Worm (Caenorhabditis elegans) whole organism, L1 larva: ENCODE measurements around the gene aqp-3.

ENCODE experiments used
- C34B4.2 ChIP-seq: sonication (generic microtip); optimal IDR thresholded peaks from 2 replicates; lab custom pipeline; 2017; ENCODE audit warnings: mild to moderate bottlenecking, missing genetic modification characterization, missing compliant biosample characterization
- F16B12.6 ChIP-seq: fragments of 150-350 bp; optimal IDR thresholded peaks from 2 replicates; lab custom pipeline; 2014; ENCODE audit warnings: missing biosample characterization, missing genetic modification characterization
- Y116A8C.19 ChIP-seq: sonication (generic microtip); optimal IDR thresholded peaks from 2 replicates; lab custom pipeline; 2016; ENCODE audit warnings: missing compliant biosample characterization, missing genetic modification characterization, borderline replicate concordance
- aha-1 ChIP-seq: fragments of 150-350 bp; optimal IDR thresholded peaks from 2 replicates; lab custom pipeline; 2014; ENCODE audit warnings: missing biosample characterization, missing genetic modification characterization
- alr-1 ChIP-seq: fragments of 200-800 bp; sonication (Bioruptor generic); optimal IDR thresholded peaks from 2 replicates; lab custom pipeline; 2018; ENCODE audit warnings: borderline replicate concordance, mild to moderate bottlenecking, missing genetic modification characterization, missing compliant biosample characterization
- ama-1 ChIP-seq: fragments of 150-350 bp; optimal IDR thresholded peaks from 2 replicates; lab custom pipeline; 2014
- blmp-1 ChIP-seq: fragments of 150-350 bp; optimal IDR thresholded peaks from 2 replicates; lab custom pipeline; 2014; ENCODE audit warnings: missing biosample characterization, missing genetic modification characterization
- ceh-63 ChIP-seq: fragments of 200-800 bp; sonication (Bioruptor generic); optimal IDR thresholded peaks from 2 replicates; lab custom pipeline; 2018; ENCODE audit warnings: mild to moderate bottlenecking, missing genetic modification characterization, missing compliant biosample characterization
- ceh-8 ChIP-seq: fragments of 200-800 bp; sonication (Bioruptor generic); optimal IDR thresholded peaks from 2 replicates; lab custom pipeline; 2018; ENCODE audit warnings: mild to moderate bottlenecking, missing genetic modification characterization, moderate library complexity, missing compliant biosample characterization
- ceh-88 ChIP-seq: fragments of 200-800 bp; sonication (Bioruptor generic); IDR thresholded peaks from 2 replicates; pipeline ENCODE4 v1.3.6; 2022; ENCODE audit warnings: missing genetic modification characterization, missing compliant biosample characterization
- ceh-90 ChIP-seq: sonication (generic microtip); optimal IDR thresholded peaks from 2 replicates; lab custom pipeline; 2016; ENCODE audit warnings: missing genetic modification characterization, missing compliant biosample characterization
- dpl-1 ChIP-seq, 3 experiments: fragments of 150-350 bp in 2 of 3; sonication (generic microtip) in 1 of 3; optimal IDR thresholded peaks; 2 replicates each; lab custom pipeline; 2014 to 2017; ENCODE audit warnings: missing biosample characterization in 3 of 3, missing genetic modification characterization in 3 of 3, missing genetic modification reagents in 3 of 3
- efl-1 ChIP-seq, 4 experiments: fragments of 150-350 bp; optimal IDR thresholded peaks in 3 of 4; peaks in 1 of 4; 1 replicate in 1 of 4; 2 replicates in 3 of 4; lab custom pipeline; 2014; ENCODE audit warnings: missing biosample characterization in 2 of 4, missing genetic modification characterization in 2 of 4, missing genetic modification reagents in 2 of 4
- egl-13 ChIP-seq: sonication (generic microtip); optimal IDR thresholded peaks from 2 replicates; lab custom pipeline; 2016; ENCODE audit warnings: missing genotype, missing genetic modification reagents, missing genetic modification characterization, missing compliant biosample characterization
- egl-27 ChIP-seq, 2 experiments: fragments of 150-350 bp in 1 of 2; sonication (generic microtip); optimal IDR thresholded peaks; 3 replicates each; lab custom pipeline; 2017 to 2018; ENCODE audit warnings: missing biosample characterization in 2 of 2, missing genetic modification characterization in 2 of 2, missing genetic modification reagents in 2 of 2
- elt-2 ChIP-seq: sonication (generic microtip); optimal IDR thresholded peaks from 2 replicates; lab custom pipeline; 2016; ENCODE audit warnings: missing genetic modification characterization, mild to moderate bottlenecking, inconsistent platforms, missing compliant biosample characterization, missing genetic modification reagents
- fkh-10 ChIP-seq: sonication (generic microtip); optimal IDR thresholded peaks from 2 replicates; lab custom pipeline; 2017; ENCODE audit warnings: missing biosample characterization, missing genetic modification reagents, missing genetic modification characterization
- fkh-4 ChIP-seq: sonication (generic microtip); optimal IDR thresholded peaks from 2 replicates; lab custom pipeline; 2016; ENCODE audit warnings: missing compliant biosample characterization, missing genetic modification characterization, borderline replicate concordance
- fkh-8 ChIP-seq: sonication (generic microtip); optimal IDR thresholded peaks from 2 replicates; lab custom pipeline; 2016; ENCODE audit warnings: mild to moderate bottlenecking, missing genetic modification characterization, missing compliant biosample characterization
- hpl-2 ChIP-seq: fragments of 150-350 bp; optimal IDR thresholded peaks from 2 replicates; lab custom pipeline; 2014; ENCODE audit warnings: missing biosample characterization, missing genetic modification reagents, missing genetic modification characterization
- isw-1 ChIP-seq: fragments of 200-800 bp; sonication (Bioruptor generic); IDR thresholded peaks from 2 replicates; pipeline ENCODE4 v1.3.6; 2022; ENCODE audit warnings: missing genetic modification characterization, missing compliant biosample characterization
- lin-14 ChIP-seq: fragments of 200-800 bp; sonication (Bioruptor generic); optimal IDR thresholded peaks from 2 replicates; lab custom pipeline; 2018; ENCODE audit warnings: mild to moderate bottlenecking, missing genetic modification characterization, moderate library complexity, missing compliant biosample characterization
- lin-35 ChIP-seq, 2 experiments: fragments of 150-350 bp; optimal IDR thresholded peaks; 2 replicates each; lab custom pipeline; 2014; ENCODE audit warnings: missing biosample characterization in 2 of 2, missing genetic modification characterization in 2 of 2, missing genetic modification reagents in 2 of 2
- lsy-2 ChIP-seq, 2 experiments: fragments of 150-350 bp; optimal IDR thresholded peaks; 2 replicates each; lab custom pipeline; 2014; ENCODE audit warnings: missing biosample characterization in 2 of 2, missing genetic modification characterization in 2 of 2
- mep-1 ChIP-seq: fragments of 150-350 bp; optimal IDR thresholded peaks from 2 replicates; lab custom pipeline; 2014; ENCODE audit warnings: missing biosample characterization, missing genetic modification characterization
- nhr-11 ChIP-seq: fragments of 150-350 bp; optimal IDR thresholded peaks from 2 replicates; lab custom pipeline; 2014; ENCODE audit warnings: missing biosample characterization, missing genetic modification characterization
- nhr-12 ChIP-seq: sonication (generic microtip); optimal IDR thresholded peaks from 2 replicates; lab custom pipeline; 2017; ENCODE audit warnings: missing biosample characterization, missing genetic modification characterization
- nhr-19 ChIP-seq: fragments of 200-800 bp; sonication (Bioruptor generic); conservative IDR thresholded peaks from 2 replicates; pipeline ENCODE4 v1.3.6; 2022; ENCODE audit warnings: missing genetic modification characterization, missing compliant biosample characterization
- nhr-20 ChIP-seq: sonication (generic microtip); optimal IDR thresholded peaks from 2 replicates; lab custom pipeline; 2016; ENCODE audit warnings: mild to moderate bottlenecking, missing genetic modification characterization, missing compliant biosample characterization
- nhr-28 ChIP-seq: fragments of 150-350 bp; optimal IDR thresholded peaks from 2 replicates; lab custom pipeline; 2014; ENCODE audit warnings: missing biosample characterization, missing genetic modification characterization
- nhr-77 ChIP-seq: fragments of 150-350 bp; optimal IDR thresholded peaks from 2 replicates; lab custom pipeline; 2014; ENCODE audit warnings: missing biosample characterization, missing genetic modification characterization
- nhr-84 ChIP-seq: sonication (generic microtip); optimal IDR thresholded peaks from 2 replicates; lab custom pipeline; 2017; ENCODE audit warnings: missing biosample characterization, missing genetic modification characterization
- nhr-85 ChIP-seq: sonication (generic microtip); peaks from one replicate; lab custom pipeline; 2016; ENCODE audit warnings: missing genetic modification characterization, inconsistent platforms, missing compliant biosample characterization
- nhr-90 ChIP-seq: sonication (generic microtip); optimal IDR thresholded peaks from 2 replicates; lab custom pipeline; 2016; ENCODE audit warnings: mild to moderate bottlenecking, missing genetic modification characterization, missing compliant biosample characterization; ENCODE audit not compliant: poor library complexity
- pag-3 ChIP-seq: sonication (generic microtip); optimal IDR thresholded peaks from 2 replicates; lab custom pipeline; 2017; ENCODE audit warnings: missing genetic modification characterization, mild to moderate bottlenecking, missing compliant biosample characterization, antibody characterized with exemption, borderline replicate concordance; ENCODE audit not compliant: insufficient read depth
- pax-3 ChIP-seq: fragments of 200-800 bp; sonication (Bioruptor generic); optimal IDR thresholded peaks from 2 replicates; lab custom pipeline; 2018; ENCODE audit warnings: mild to moderate bottlenecking, missing genetic modification characterization, moderate library complexity, missing compliant biosample characterization
- pqm-1 ChIP-seq: sonication (generic microtip); optimal IDR thresholded peaks from 3 replicates; lab custom pipeline; 2017; ENCODE audit warnings: missing biosample characterization, missing genetic modification characterization
- rnt-1 ChIP-seq: sonication (generic microtip); optimal IDR thresholded peaks from 2 replicates; lab custom pipeline; 2016; ENCODE audit warnings: mild to moderate bottlenecking, missing genetic modification characterization, moderate library complexity, missing compliant biosample characterization
- skn-1 ChIP-seq: fragments of 150-350 bp; optimal IDR thresholded peaks from 2 replicates; lab custom pipeline; 2014; ENCODE audit warnings: missing biosample characterization, missing genetic modification characterization
- snpc-4 ChIP-seq: fragments of 150-350 bp; optimal IDR thresholded peaks from 2 replicates; lab custom pipeline; 2014; ENCODE audit warnings: missing biosample characterization, missing genetic modification characterization
- snu-23 ChIP-seq: sonication (generic microtip); optimal IDR thresholded peaks from 2 replicates; lab custom pipeline; 2016; ENCODE audit warnings: missing genetic modification characterization, missing compliant biosample characterization
- sptf-1 ChIP-seq: fragments of 150-350 bp; optimal IDR thresholded peaks from 2 replicates; lab custom pipeline; 2014; ENCODE audit warnings: missing biosample characterization, missing genetic modification characterization
- sup-37 ChIP-seq: fragments of 200-800 bp; sonication (Bioruptor generic); optimal IDR thresholded peaks from 2 replicates; lab custom pipeline; 2018; ENCODE audit warnings: mild to moderate bottlenecking, missing genetic modification characterization, missing compliant biosample characterization
- swsn-7 ChIP-seq: sonication (generic microtip); optimal IDR thresholded peaks from 2 replicates; lab custom pipeline; 2016; ENCODE audit warnings: missing genetic modification characterization, missing compliant biosample characterization
- tbx-2 ChIP-seq: sonication (generic microtip); optimal IDR thresholded peaks from 2 replicates; lab custom pipeline; 2016; ENCODE audit warnings: missing genetic modification characterization, missing compliant biosample characterization
- unc-130 ChIP-seq: fragments of 150-350 bp; optimal IDR thresholded peaks from 2 replicates; lab custom pipeline; 2017; ENCODE audit warnings: missing biosample characterization, missing genetic modification characterization, inconsistent platforms
- unc-30 ChIP-seq: sonication (generic microtip); optimal IDR thresholded peaks from 2 replicates; lab custom pipeline; 2017; ENCODE audit warnings: missing biosample characterization, missing genetic modification characterization
- unc-98 ChIP-seq: fragments of 200-800 bp; sonication (Bioruptor generic); IDR thresholded peaks from 2 replicates; pipeline ENCODE4 v1.3.6; 2022; ENCODE audit warnings: missing genetic modification characterization, missing compliant biosample characterization
- xbp-1 ChIP-seq: sonication (generic microtip); optimal IDR thresholded peaks from 2 replicates; lab custom pipeline; 2016; ENCODE audit warnings: missing genetic modification characterization, missing compliant biosample characterization
- zip-4 ChIP-seq: fragments of 200-800 bp; sonication (Bioruptor generic); optimal IDR thresholded peaks from 2 replicates; lab custom pipeline; 2018; ENCODE audit warnings: mild to moderate bottlenecking, missing genetic modification characterization, moderate library complexity, missing compliant biosample characterization
- ztf-11 ChIP-seq, 2 experiments: sonication (generic microtip); optimal IDR thresholded peaks; 2 replicates each; lab custom pipeline; 2016 to 2017; ENCODE audit warnings: missing genetic modification characterization in 2 of 2, missing biosample characterization in 1 of 2, missing compliant biosample characterization in 1 of 2

aqp-3 gene

DNA sequence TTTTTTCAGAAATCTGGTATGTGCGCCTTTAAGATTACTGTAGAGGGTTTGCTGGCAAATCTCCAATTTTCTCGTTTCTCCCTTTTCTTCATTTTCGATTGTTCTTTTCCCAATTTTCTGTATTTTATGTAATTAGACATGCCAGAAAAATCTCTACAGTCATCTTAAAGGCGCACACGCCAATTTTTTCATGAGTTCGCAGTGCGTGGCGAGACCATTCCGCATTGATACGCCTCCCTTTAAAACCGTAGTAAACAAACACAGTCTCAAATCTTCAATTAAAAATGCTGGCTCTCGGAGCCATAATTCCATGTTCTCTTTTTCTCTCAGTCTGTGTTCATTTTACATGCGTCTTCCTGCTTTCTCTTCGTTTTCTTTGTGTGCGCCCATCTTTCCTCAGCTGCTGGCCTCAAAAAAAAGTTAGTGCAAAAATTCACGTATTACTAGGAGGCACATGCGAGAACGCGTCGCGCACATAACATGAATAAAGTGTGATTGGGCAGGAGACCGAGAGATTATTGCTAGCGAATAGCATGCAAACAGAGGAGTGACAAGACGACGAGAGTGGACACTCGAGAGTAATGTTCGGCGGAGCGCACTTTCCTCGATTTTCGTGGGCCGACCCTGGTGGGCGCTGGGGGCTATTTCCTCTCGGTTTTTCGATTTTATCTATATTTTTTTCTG is 47.2 kb downstream of the aqp-3 start (continued):
- peak; percentile 62 for TF ChIP-seq isw-1 (GFP tag; lab: Robert Waterston, UW)
- TF ChIP-seq ceh-8 (GFP tag; lab: Kevin White, UChicago), result peak; percentile 63
- TF ChIP-seq nhr-19, result peak; percentile 82
- peak; percentile 72 to 76 for TF ChIP-seq lin-35 (GFP tag; optimal IDR thresholded peaks at IDR 0.05; lab: Kevin White, UChicago)
- no peak for TF ChIP-seq C34B4.2 (tag; lab: Kevin White, UChicago)
- TF ChIP-seq ztf-11 (tag; optimal IDR thresholded peaks at IDR 0.05; lab: Kevin White, UChicago), result no peak
- peak; percentile 78 to 88 for TF ChIP-seq efl-1 (optimal IDR thresholded peaks at IDR 0.05; lab: Kevin White, UChicago)
- TF ChIP-seq efl-1 (GFP tag; optimal IDR thresholded peaks at IDR 0.05 in 1 of 2; lab: Kevin White, UChicago), result peak; percentile 60 to 93
- peak; percentile 48 for TF ChIP-seq aha-1 (tag; lab: Kevin White, UChicago)
- TF ChIP-seq hpl-2 (GFP tag; lab: Kevin White, UChicago), result no peak
- peak; percentile 99 for TF ChIP-seq lin-14 (GFP tag; lab: Kevin White, UChicago)
- TF ChIP-seq nhr-77 (tag; lab: Kevin White, UChicago), result peak; percentile 75
- no peak for TF ChIP-seq ceh-63 (GFP tag; lab: Kevin White, UChicago)
- TF ChIP-seq egl-27 (tag; optimal IDR thresholded peaks at IDR 0.05; lab: Kevin White, UChicago), result peak in 1 of 2 experiments; percentile 63
- TF ChIP-seq fkh-4 (tag; lab: Kevin White, UChicago), result no peak
- TF ChIP-seq rnt-1 (tag; lab: Kevin White, UChicago), result peak; percentile 70
- TF ChIP-seq sptf-1, result no peak
- TF ChIP-seq sup-37 (GFP tag; lab: Kevin White, UChicago), result no peak
- no peak for TF ChIP-seq unc-30 (tag; lab: Kevin White, UChicago)
- TF ChIP-seq alr-1 (tag; lab: Kevin White, UChicago), result no peak
- peak; percentile 9 for TF ChIP-seq pax-3 (tag; lab: Kevin White, UChicago)
- no peak for TF ChIP-seq ceh-90 (tag; lab: Kevin White, UChicago)
- no peak for TF ChIP-seq nhr-11 (tag; lab: Kevin White, UChicago)
- no peak for TF ChIP-seq zip-4 (GFP tag; lab: Kevin White, UChicago)
- TF ChIP-seq unc-130 (tag; lab: Kevin White, UChicago), result peak; percentile 51
- peak; percentile 91 for TF ChIP-seq snu-23 (GFP tag; lab: Kevin White, UChicago)
- TF ChIP-seq F16B12.6, result no peak
- peak; percentile 81 for TF ChIP-seq mep-1 (tag; lab: Kevin White, UChicago)
- TF ChIP-seq pag-3, result peak; percentile 22
- no peak for TF ChIP-seq unc-98 (GFP tag; lab: Robert Waterston, UW)
- peak; percentile 47 to 64 (median 54) for TF ChIP-seq dpl-1 (GFP tag; optimal IDR thresholded peaks at IDR 0.05; lab: Kevin White, UChicago)
- TF ChIP-seq snpc-4 (tag; lab: Kevin White, UChicago), result peak; percentile 58
- peak; percentile 92 for TF ChIP-seq nhr-20 (tag; lab: Kevin White, UChicago)
- peak; percentile 84 for TF ChIP-seq fkh-8 (tag; lab: Kevin White, UChicago)
- TF ChIP-seq xbp-1 (tag; lab: Kevin White, UChicago), result peak; percentile 83
- peak; percentile 19 for TF ChIP-seq blmp-1 (tag; lab: Kevin White, UChicago)
- no peak for TF ChIP-seq nhr-28
- peak; percentile 87 for TF ChIP-seq tbx-2 (tag; lab: Kevin White, UChicago)
- TF ChIP-seq elt-2 (tag; lab: Kevin White, UChicago), result peak; percentile 57
- TF ChIP-seq nhr-84 (tag; lab: Kevin White, UChicago), result no peak
- TF ChIP-seq nhr-85, result peak; percentile 91
- peak; percentile 60 for TF ChIP-seq skn-1 (tag; lab: Kevin White, UChicago)
- no peak for TF ChIP-seq pqm-1 (tag; lab: Kevin White, UChicago)
- TF ChIP-seq egl-13 (tag; lab: Kevin White, UChicago), result no peak
- no peak for TF ChIP-seq Y116A8C.19 (tag; lab: Kevin White, UChicago)
- TF ChIP-seq nhr-12 (tag; lab: Kevin White, UChicago), result no peak
- TF ChIP-seq swsn-7 (tag; lab: Kevin White, UChicago), result peak; percentile 85
- TF ChIP-seq nhr-90 (tag; lab: Kevin White, UChicago), result peak; percentile 49
- TF ChIP-seq ama-1 (lab: Kevin White, UChicago), result no peak
- TF ChIP-seq fkh-10 (GFP tag; lab: Kevin White, UChicago), result peak; percentile 5
- TF ChIP-seq ceh-88 (GFP tag; lab: Robert Waterston, UW), result peak; percentile 46; the same call in 1 of the 2 replicates
- peak; percentile 70 to 82 for TF ChIP-seq lsy-2 (tag; optimal IDR thresholded peaks at IDR 0.05; lab: Kevin White, UChicago)
